Worm (Caenorhabditis elegans): ENCODE results near the gene sto-1.

sto-1 gene

ce11 chrX:7572057-7572456, 9.4 kb downstream of the sto-1 start, which contains the start of gene pcyt-1:
Gene pcyt-1 (plus strand): TSS chrX:7572357.
- TF ChIP-seq sem-2 (GFP tag; optimal IDR thresholded peaks at IDR 0.05) (no peak), unc-120 (tag; optimal IDR thresholded peaks at IDR 0.05; ENCODE audit: poor library complexity, severe bottlenecking) (no peak), lin-13 (tag; optimal IDR thresholded peaks at IDR 0.05) (no peak), mab-5 (tag; optimal IDR thresholded peaks at IDR 0.05) (no peak), nhr-2 (tag; optimal IDR thresholded peaks at IDR 0.05) (no peak), nhr-12 (tag; optimal IDR thresholded peaks at IDR 0.05) (no peak), tbx-8 (GFP tag; optimal IDR thresholded peaks at IDR 0.05) (no peak), blmp-1 (tag; optimal IDR thresholded peaks at IDR 0.05) (no peak), elt-1 (tag; optimal IDR thresholded peaks at IDR 0.05; ENCODE audit: borderline replicate concordance, insufficient read depth) (no peak), ceh-43 (GFP tag; optimal IDR thresholded peaks at IDR 0.05) (no peak), pha-4 (tag; optimal IDR thresholded peaks at IDR 0.05) (no peak)

DNA sequence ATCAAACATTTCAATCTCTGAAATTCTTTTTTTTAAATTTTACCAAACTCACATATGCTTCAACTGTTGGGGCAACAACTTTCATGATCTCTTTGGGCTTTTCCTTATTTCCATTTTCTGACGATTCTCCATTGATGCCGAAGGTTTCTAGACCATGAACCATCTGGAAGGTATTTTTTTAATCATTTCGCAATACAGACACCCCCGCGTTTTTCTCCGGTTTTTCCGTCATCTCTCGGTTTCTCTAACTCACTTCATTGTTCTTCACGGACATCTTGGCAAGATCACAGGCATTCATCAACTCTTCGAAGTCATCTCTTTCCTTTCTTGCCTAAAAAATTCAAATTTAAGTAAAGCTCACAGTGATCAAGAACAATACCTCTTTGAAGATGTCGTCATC, 10.5 kb downstream of the sto-1 start:
- TF ChIP-seq zip-8 (tag; optimal IDR thresholded peaks at IDR 0.05) (no peak), sem-2 (GFP tag; optimal IDR thresholded peaks at IDR 0.05) (no peak), blmp-1 (tag; optimal IDR thresholded peaks at IDR 0.05) (no peak), nhr-12 (tag; optimal IDR thresholded peaks at IDR 0.05) (no peak), pha-4 (tag; optimal IDR thresholded peaks at IDR 0.05) (no peak), nhr-76 (tag; optimal IDR thresholded peaks at IDR 0.05) (no peak), elt-3 (tag; optimal IDR thresholded peaks at IDR 0.05) (no peak), drap-1 (GFP tag; optimal IDR thresholded peaks at IDR 0.05) (no peak), nhr-2 (tag; optimal IDR thresholded peaks at IDR 0.05) (no peak), hlh-1 (tag; optimal IDR thresholded peaks at IDR 0.05) (no peak), flh-1 (GFP tag; optimal IDR thresholded peaks at IDR 0.05) (no peak), nhr-237 (tag; optimal IDR thresholded peaks at IDR 0.05) (no peak), lsy-2 (tag; optimal IDR thresholded peaks at IDR 0.05) (no peak), cnd-1 (tag; optimal IDR thresholded peaks at IDR 0.05) (no peak), ceh-43 (GFP tag; optimal IDR thresholded peaks at IDR 0.05) (no peak), mab-5 (tag; optimal IDR thresholded peaks at IDR 0.05) (no peak), unc-39 (tag; optimal IDR thresholded peaks at IDR 0.05) (no peak), ztf-11 (tag; optimal IDR thresholded peaks at IDR 0.05) (no peak), ces-1 (GFP tag; optimal IDR thresholded peaks at IDR 0.05) (no peak), ceh-83 (GFP tag; optimal IDR thresholded peaks at IDR 0.05) (no peak)

DNA sequence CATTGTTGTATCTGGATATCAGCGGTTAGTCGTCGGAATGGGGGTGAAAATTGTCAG, 10.8 kb downstream of the sto-1 start, which contains the start of the genes unc-98 and F08C6.18:
Gene unc-98 (minus strand): TSS at position 48 of the 57 bp plus-strand sequence.
Gene F08C6.18 (minus strand): TSS at position 57 of the 57 bp plus-strand sequence.
- no peak for TF ChIP-seq lin-13 (tag; optimal IDR thresholded peaks at IDR 0.05)
- TF ChIP-seq sem-2 (GFP tag; optimal IDR thresholded peaks at IDR 0.05) = no peak
- TF ChIP-seq nhr-28 (tag; optimal IDR thresholded peaks at IDR 0.05) = no peak
- TF ChIP-seq mab-5 (tag; optimal IDR thresholded peaks at IDR 0.05) = no peak
- TF ChIP-seq sptf-1 (tag; optimal IDR thresholded peaks at IDR 0.05) = no peak
- no peak for TF ChIP-seq nhr-12 (tag; optimal IDR thresholded peaks at IDR 0.05)
- TF ChIP-seq cnd-1 (tag; optimal IDR thresholded peaks at IDR 0.05) = no peak
- TF ChIP-seq ham-2 (GFP tag; optimal IDR thresholded peaks at IDR 0.05) = no peak
- no peak for TF ChIP-seq elt-3 (tag; optimal IDR thresholded peaks at IDR 0.05)
- no peak for TF ChIP-seq nhr-237 (tag; optimal IDR thresholded peaks at IDR 0.05)

ce11 chrX:7573629-7574028, 11.0 kb downstream of the sto-1 start:
- TF ChIP-seq unc-62 (GFP tag; optimal IDR thresholded peaks at IDR 0.05) (peak; percentile 5), ces-1 (GFP tag; optimal IDR thresholded peaks at IDR 0.05) (no peak), ham-2 (GFP tag; optimal IDR thresholded peaks at IDR 0.05) (no peak), hlh-1 (tag; optimal IDR thresholded peaks at IDR 0.05) (peak; percentile 75), unc-120 (tag; optimal IDR thresholded peaks at IDR 0.05; ENCODE audit: poor library complexity, severe bottlenecking) (peak; percentile 77), snpc-4 (tag; optimal IDR thresholded peaks at IDR 0.05) (no peak), sem-2 (GFP tag; optimal IDR thresholded peaks at IDR 0.05) (no peak), flh-1 (GFP tag; optimal IDR thresholded peaks at IDR 0.05) (no peak)

DNA sequence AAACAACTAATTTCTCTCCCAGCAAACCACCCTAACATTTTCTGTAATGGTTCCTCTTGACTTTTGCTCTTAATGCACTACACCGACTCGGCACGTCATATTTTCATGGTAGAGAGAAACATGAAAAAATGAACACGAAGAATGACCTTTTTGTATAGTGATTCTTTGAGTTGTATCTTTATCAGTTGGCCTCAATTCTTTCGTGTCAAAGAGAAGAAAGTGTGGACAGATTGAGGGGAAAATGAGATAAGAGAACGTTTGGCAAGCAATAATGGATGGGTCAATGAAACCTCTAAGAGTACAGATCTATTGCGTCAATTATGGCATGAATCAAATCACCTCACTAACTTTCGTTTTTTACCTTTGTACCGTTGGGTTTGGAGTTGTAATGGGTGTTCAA, 13.3 kb downstream of the sto-1 start:
- TF ChIP-seq unc-39 (tag; optimal IDR thresholded peaks at IDR 0.05) = no peak
- no peak for TF ChIP-seq lsy-2 (tag; optimal IDR thresholded peaks at IDR 0.05)
- no peak for TF ChIP-seq lin-13 (tag; optimal IDR thresholded peaks at IDR 0.05)
- no peak for TF ChIP-seq elt-1 (tag; optimal IDR thresholded peaks at IDR 0.05; ENCODE audit: borderline replicate concordance, insufficient read depth)
- TF ChIP-seq sptf-1 (tag; optimal IDR thresholded peaks at IDR 0.05) = no peak
- no peak for TF ChIP-seq nhr-12 (tag; optimal IDR thresholded peaks at IDR 0.05)
- no peak for TF ChIP-seq unc-62 (GFP tag; optimal IDR thresholded peaks at IDR 0.05)
- no peak for TF ChIP-seq nhr-2 (tag; optimal IDR thresholded peaks at IDR 0.05)
- TF ChIP-seq zip-8 (tag; optimal IDR thresholded peaks at IDR 0.05) = no peak
- no peak for TF ChIP-seq snpc-4 (tag; optimal IDR thresholded peaks at IDR 0.05)
- no peak for TF ChIP-seq ham-2 (GFP tag; optimal IDR thresholded peaks at IDR 0.05)
- TF ChIP-seq elt-3 (tag; optimal IDR thresholded peaks at IDR 0.05) = no peak
- TF ChIP-seq ztf-11 (tag; optimal IDR thresholded peaks at IDR 0.05) = no peak
- TF ChIP-seq pha-4 (tag; optimal IDR thresholded peaks at IDR 0.05) = no peak
- no peak for TF ChIP-seq hlh-1 (tag; optimal IDR thresholded peaks at IDR 0.05)
- no peak for TF ChIP-seq unc-120 (tag; optimal IDR thresholded peaks at IDR 0.05; ENCODE audit: poor library complexity, severe bottlenecking)
- no peak for TF ChIP-seq lin-32 (GFP tag; optimal IDR thresholded peaks at IDR 0.05)
